Fruit fly (Drosophila melanogaster): ENCODE data around the gene mthl10.
A peak's percentile ranks its signal among the peaks of the same experiment; 100 is the strongest.

The mthl10 gene

DNA sequence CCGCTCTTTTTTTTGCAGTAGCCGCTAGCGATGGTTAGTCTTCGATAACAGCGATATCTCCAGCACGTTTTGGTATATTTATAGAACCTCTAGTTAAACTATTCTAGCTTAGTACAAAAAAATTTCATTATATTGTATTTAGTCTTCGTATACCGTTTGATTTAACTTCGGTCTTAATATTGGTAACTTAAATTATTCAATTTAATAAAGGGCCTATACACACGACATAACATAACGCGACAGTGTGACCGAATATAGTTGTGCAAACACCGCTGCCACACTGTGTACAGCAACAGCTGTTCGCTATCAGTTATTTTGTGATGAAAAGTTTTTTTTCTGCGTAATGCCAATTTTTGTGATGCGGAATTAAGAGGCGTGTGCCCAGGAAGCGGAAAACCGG, 18.5 kb upstream of the mthl10 start, which contains the start of the genes Cdc5 and CG1233 (continued):
- TF ChIP-seq gcm2 (GFP tag; optimal IDR thresholded peaks at IDR 0.05) (no peak), CG15011 (GFP tag; optimal IDR thresholded peaks at IDR 0.05) (no peak), CG18011 (GFP tag; optimal IDR thresholded peaks at IDR 0.05) (peak; percentile 58), CG12391 (tag; optimal IDR thresholded peaks at IDR 0.05) (peak; percentile 82), CG18476 (GFP tag; optimal IDR thresholded peaks at IDR 0.05) (no peak), YL-1 (GFP tag; optimal IDR thresholded peaks at IDR 0.05) (peak; percentile 93), scrt (GFP tag; optimal IDR thresholded peaks at IDR 0.05) (no peak), CG17612 (GFP tag; IDR thresholded peaks at IDR 0.05) (no peak), CG17829 (tag; optimal IDR thresholded peaks at IDR 0.05) (peak; percentile 71), Scr (GFP tag; IDR thresholded peaks at IDR 0.05; ENCODE audit: partially characterized antibody) (peak; percentile 60), Sry-δ (GFP tag; optimal IDR thresholded peaks at IDR 0.05) (peak; percentile 81), CG3065 (GFP tag; optimal IDR thresholded peaks at IDR 0.05) (no peak), Ravus (GFP tag; IDR thresholded peaks at IDR 0.05) (no peak), CG11723 (GFP tag; optimal IDR thresholded peaks at IDR 0.05) (no peak), sens-2 (GFP tag; IDR thresholded peaks at IDR 0.05) (no peak), Hr39 (optimal IDR thresholded peaks at IDR 0.05) (no peak), CG11398 (GFP tag; optimal IDR thresholded peaks at IDR 0.05) (no peak), lov (optimal IDR thresholded peaks at IDR 0.05) (no peak), lov (GFP tag; IDR thresholded peaks at IDR 0.05) (no peak), Elba2 (GFP tag; optimal IDR thresholded peaks at IDR 0.05) (peak; percentile 55), trem (tag; optimal IDR thresholded peaks at IDR 0.05) (peak; percentile 87), CG12744 (GFP tag; optimal IDR thresholded peaks at IDR 0.05) (peak; percentile 34), Dip2 (GFP tag; IDR thresholded peaks at IDR 0.05) (no peak), seq (GFP tag; IDR thresholded peaks at IDR 0.05) (no peak), maf-S (GFP tag; optimal IDR thresholded peaks at IDR 0.05) (peak; percentile 8), pb (GFP tag; optimal IDR thresholded peaks at IDR 0.05) (no peak), fru (optimal IDR thresholded peaks at IDR 0.05) (no peak), CG15269 (tag; optimal IDR thresholded peaks at IDR 0.05) (no peak), bcd (GFP tag; optimal IDR thresholded peaks at IDR 0.05) (no peak), CG12942 (GFP tag; optimal IDR thresholded peaks at IDR 0.05) (no peak), Doc3 (GFP tag; IDR thresholded peaks at IDR 0.05; ENCODE audit: partially characterized antibody) (0 out of 3 replicates have a peak, but pooled peaks have one; percentile 32), CG18764 (GFP tag; optimal IDR thresholded peaks at IDR 0.05) (peak; percentile 100), MTF-1 (GFP tag; optimal IDR thresholded peaks at IDR 0.05; ENCODE audit: borderline replicate concordance) (no peak), CG16813 (GFP tag; IDR thresholded peaks at IDR 0.05; ENCODE audit: partially characterized antibody) (peak; percentile 49; the same call in 1 of the 3 replicates), trh (GFP tag; optimal IDR thresholded peaks at IDR 0.05) (no peak), dm (GFP tag; optimal IDR thresholded peaks at IDR 0.05) (peak; percentile 38), Awh (GFP tag; IDR thresholded peaks at IDR 0.05) (no peak), Hmr (GFP tag; optimal IDR thresholded peaks at IDR 0.05) (no peak), slbo (GFP tag; IDR thresholded peaks at IDR 0.05) (peak; percentile 49; the same call in 1 of the 2 replicates), Eip74EF (GFP tag; optimal IDR thresholded peaks at IDR 0.05) (no peak), CG43689 (GFP tag; IDR thresholded peaks at IDR 0.05) (no peak), CG17359 (tag; optimal IDR thresholded peaks at IDR 0.05) (no peak), tup (GFP tag; optimal IDR thresholded peaks at IDR 0.05) (no peak), pnt (GFP tag; optimal IDR thresholded peaks at IDR 0.05) (no peak), dysf (GFP tag; IDR thresholded peaks at IDR 0.05) (0 out of 3 replicates have a peak, but pooled peaks have one; percentile 44), CG7987 (GFP tag; optimal IDR thresholded peaks at IDR 0.05) (peak; percentile 31), NK7.1 (GFP tag; optimal IDR thresholded peaks at IDR 0.05) (no peak), CG1832 (GFP tag; optimal IDR thresholded peaks at IDR 0.05) (no peak), CG6791 (GFP tag; IDR thresholded peaks at IDR 0.05; ENCODE audit: partially characterized antibody) (peak; percentile 45; the same call in 1 of the 3 replicates), br (optimal IDR thresholded peaks at IDR 0.05) (no peak), CG5953 (GFP tag; IDR thresholded peaks at IDR 0.05) (peak; percentile 23; the same call in 1 of the 2 replicates), CG3838 (GFP tag; optimal IDR thresholded peaks at IDR 0.05) (peak; percentile 55)
